Worm (Caenorhabditis elegans): ENCODE data around the gene F57C7.4.

DNA sequence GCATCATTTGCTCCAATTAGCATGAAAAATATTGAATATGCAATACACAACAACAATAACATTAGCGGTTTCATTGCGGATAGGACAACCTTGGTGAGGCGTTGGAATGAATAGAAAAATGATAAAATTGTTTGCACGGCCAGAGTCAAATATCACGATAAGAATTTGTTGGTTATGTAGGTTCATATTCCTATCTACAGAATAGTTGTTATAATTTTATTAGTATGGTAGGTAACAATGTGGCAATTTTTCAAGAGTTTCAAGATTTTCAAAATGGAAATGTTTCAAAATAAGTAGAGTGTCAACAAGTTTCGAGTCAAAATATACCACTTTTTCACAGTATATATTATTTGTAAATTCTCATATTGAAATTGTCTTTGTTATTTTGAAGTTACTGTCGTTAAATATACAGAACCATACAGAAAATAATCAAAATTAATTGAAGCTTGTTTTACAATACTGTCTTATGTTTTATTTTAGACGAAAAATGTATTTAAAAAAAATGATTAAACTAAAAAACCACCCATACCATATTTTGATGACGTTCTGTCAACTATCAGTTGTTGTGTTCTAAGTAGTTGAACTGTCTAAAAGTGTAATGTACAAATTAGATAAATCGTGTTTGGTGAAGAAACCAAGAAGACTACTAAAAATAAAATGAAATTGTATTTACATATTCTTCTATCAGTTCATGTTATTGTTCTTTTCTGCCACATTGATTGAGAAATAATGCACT, 46.9 kb downstream of the F57C7.4 start, which contains the start of the genes F59F5.3 and F59F5.4:
- TF ChIP-seq pqm-1 (tag; optimal IDR thresholded peaks at IDR 0.05), result peak; percentile 22
- no peak for TF ChIP-seq pha-4 (tag; optimal IDR thresholded peaks at IDR 0.05)
- TF ChIP-seq nhr-11 (tag; optimal IDR thresholded peaks at IDR 0.05), result no peak
- no peak for TF ChIP-seq ztf-11 (tag; optimal IDR thresholded peaks at IDR 0.05)
- TF ChIP-seq nhr-237 (tag; optimal IDR thresholded peaks at IDR 0.05), result no peak
- no peak for TF ChIP-seq unc-62 (GFP tag; optimal IDR thresholded peaks at IDR 0.05)
- no peak for TF ChIP-seq skn-1 (tag; optimal IDR thresholded peaks at IDR 0.05)
- no peak for TF ChIP-seq elt-1 (tag; optimal IDR thresholded peaks at IDR 0.05)
- no peak for TF ChIP-seq nhr-77 (tag; optimal IDR thresholded peaks at IDR 0.05)
- no peak for TF ChIP-seq ZK546.5 (tag; optimal IDR thresholded peaks at IDR 0.05)
- no peak for TF ChIP-seq unc-39 (tag; optimal IDR thresholded peaks at IDR 0.05)
